Fruit fly (Drosophila melanogaster) whole organism, embryonic: Measurements from ENCODE around the gene CG12010.

Experiments
- BEAF-32 ChIP-seq: fragments of 200-800 bp; sonication (Bioruptor generic); optimal IDR thresholded peaks from 3 replicates; lab custom pipeline; 2017; ENCODE audit warnings: missing biosample characterization, missing genetic modification characterization, mild to moderate bottlenecking, moderate library complexity, missing genetic modification reagents
- CG12744 ChIP-seq: fragments of 200-800 bp; sonication (Bioruptor generic); optimal IDR thresholded peaks from 2 replicates; lab custom pipeline; 2016; ENCODE audit warnings: missing biosample characterization, missing genetic modification characterization
- CG13624 ChIP-seq: fragments of 200-800 bp; sonication (Bioruptor generic); optimal IDR thresholded peaks from 2 replicates; lab custom pipeline; 2016; ENCODE audit warnings: missing biosample characterization, missing genetic modification characterization
- CG13894 ChIP-seq: fragments of 200-800 bp; sonication (Bioruptor generic); optimal IDR thresholded peaks from 3 replicates; lab custom pipeline; 2018; ENCODE audit warnings: missing biosample characterization, mild to moderate bottlenecking, missing genetic modification characterization, moderate library complexity
- CG14050 ChIP-seq: fragments of 200-800 bp; sonication (Bioruptor generic); IDR thresholded peaks from 3 replicates; pipeline ENCODE4 v1.3.6; 2022; ENCODE audit warnings: missing biosample characterization, missing genetic modification characterization
- CG15514 ChIP-seq: fragments of 200-800 bp; sonication (Bioruptor generic); optimal IDR thresholded peaks from 3 replicates; lab custom pipeline; 2017; ENCODE audit warnings: missing biosample characterization, missing genetic modification characterization, mild to moderate bottlenecking, moderate library complexity, missing genetic modification reagents
- CG17328 ChIP-seq: fragments of 200-800 bp; sonication (Bioruptor generic); IDR thresholded peaks from 2 replicates; pipeline ENCODE4 v1.3.6; 2022; ENCODE audit warnings: missing biosample characterization, missing genetic modification characterization
- CG18262 ChIP-seq: fragments of 200-800 bp; optimal IDR thresholded peaks from 3 replicates; lab custom pipeline; 2019; ENCODE audit warnings: missing biosample characterization, mild to moderate bottlenecking, missing genetic modification characterization, moderate library complexity
- CG2116 ChIP-seq: fragments of 200-800 bp; sonication (Bioruptor generic); optimal IDR thresholded peaks from 3 replicates; lab custom pipeline; 2018; ENCODE audit warnings: missing biosample characterization, mild to moderate bottlenecking, missing genetic modification characterization
- CG2202 ChIP-seq: fragments of 200-800 bp; sonication (Bioruptor generic); optimal IDR thresholded peaks from 2 replicates; lab custom pipeline; 2018; ENCODE audit warnings: missing biosample characterization, mild to moderate bottlenecking, missing genetic modification characterization
- CG30020 ChIP-seq: fragments of 200-800 bp; optimal IDR thresholded peaks from 2 replicates; lab custom pipeline; 2019; ENCODE audit warnings: missing biosample characterization, mild to moderate bottlenecking, missing genetic modification characterization, moderate library complexity
- CG31441 ChIP-seq: fragments of 200-800 bp; sonication (Bioruptor generic); IDR thresholded peaks from 2 replicates; pipeline ENCODE4 v1.3.6; 2022; ENCODE audit warnings: missing biosample characterization, missing genetic modification characterization
- CG3847 ChIP-seq: fragments of 200-800 bp; sonication (Bioruptor generic); IDR thresholded peaks from 2 replicates; pipeline ENCODE4 v1.3.6; 2022; ENCODE audit warnings: missing biosample characterization, missing genetic modification characterization
- CG3995 ChIP-seq: fragments of 200-800 bp; sonication (Bioruptor generic); optimal IDR thresholded peaks from 3 replicates; lab custom pipeline; 2016; ENCODE audit warnings: missing biosample characterization, missing genetic modification characterization
- CG43689 ChIP-seq: fragments of 200-800 bp; sonication (Bioruptor generic); IDR thresholded peaks from 2 replicates; pipeline ENCODE4 v1.3.6; 2022; ENCODE audit warnings: missing biosample characterization, missing genetic modification characterization
- CG7556 ChIP-seq: fragments of 200-800 bp; sonication (Bioruptor generic); optimal IDR thresholded peaks from 2 replicates; lab custom pipeline; 2017; ENCODE audit warnings: missing biosample characterization, mild to moderate bottlenecking, missing genetic modification characterization
- CG9876 ChIP-seq: fragments of 200-800 bp; sonication (Bioruptor generic); optimal IDR thresholded peaks from 2 replicates; lab custom pipeline; 2016; ENCODE audit warnings: missing biosample characterization, missing genetic modification characterization
- D19A ChIP-seq: fragments of 200-800 bp; optimal IDR thresholded peaks from 3 replicates; lab custom pipeline; 2019; ENCODE audit warnings: missing biosample characterization, mild to moderate bottlenecking, missing genetic modification characterization, moderate library complexity
- Dll ChIP-seq: fragments of 200-800 bp; sonication (Bioruptor generic); IDR thresholded peaks from 4 replicates; pipeline ENCODE4 v1.3.6; 2022; ENCODE audit warnings: missing biosample characterization, missing genetic modification characterization; ENCODE audit not compliant: partially characterized antibody
- Dref ChIP-seq: fragments of 200-800 bp; sonication (Bioruptor generic); IDR thresholded peaks from 2 replicates; pipeline ENCODE4 v1.3.6; 2022; ENCODE audit warnings: missing biosample characterization, missing genetic modification characterization
- Lhr ChIP-seq: fragments of 200-800 bp; sonication (Bioruptor generic); optimal IDR thresholded peaks from 3 replicates; lab custom pipeline; 2017; ENCODE audit warnings: mild to moderate bottlenecking, missing biosample characterization, missing genetic modification reagents, missing genetic modification characterization
- Max ChIP-seq: fragments of 200-800 bp; sonication (Bioruptor generic); optimal IDR thresholded peaks from 2 replicates; lab custom pipeline; 2016; ENCODE audit warnings: missing biosample characterization, mild to moderate bottlenecking, missing genetic modification characterization
- NfI ChIP-seq: fragments of 200-800 bp; sonication (Bioruptor generic); optimal IDR thresholded peaks from 3 replicates; lab custom pipeline; 2018; ENCODE audit warnings: missing biosample characterization, mild to moderate bottlenecking, missing genetic modification characterization, moderate library complexity
- Oli ChIP-seq: fragments of 200-800 bp; sonication (Bioruptor generic); optimal IDR thresholded peaks from 2 replicates; lab custom pipeline; 2018; ENCODE audit warnings: missing biosample characterization, mild to moderate bottlenecking, missing genetic modification characterization, moderate library complexity
- PHDP ChIP-seq: fragments of 200-800 bp; sonication (Bioruptor generic); optimal IDR thresholded peaks from 3 replicates; lab custom pipeline; 2018; ENCODE audit warnings: missing biosample characterization, mild to moderate bottlenecking, missing genetic modification characterization, moderate library complexity
- Ptx1 ChIP-seq: fragments of 200-800 bp; sonication (Bioruptor generic); IDR thresholded peaks from 2 replicates; pipeline ENCODE4 v1.3.6; 2022; ENCODE audit warnings: missing biosample characterization, missing genetic modification characterization
- Sin3A ChIP-seq: fragments of >200 bp; optimal IDR thresholded peaks from 2 replicates; lab custom pipeline; 2018
- amos ChIP-seq: fragments of 200-800 bp; sonication (Bioruptor generic); IDR thresholded peaks from 2 replicates; pipeline ENCODE4 v1.3.6; 2022; ENCODE audit warnings: missing biosample characterization, missing genetic modification characterization; ENCODE audit not compliant: partially characterized antibody
- bab2 ChIP-seq: fragments of 200-800 bp; sonication (Bioruptor generic); optimal IDR thresholded peaks from 2 replicates; lab custom pipeline; 2016; ENCODE audit warnings: missing biosample characterization, missing genetic modification characterization
- cad ChIP-seq: fragments of >200 bp; optimal IDR thresholded peaks from 2 replicates; lab custom pipeline; 2017; ENCODE audit warnings: missing biosample characterization, missing genetic modification characterization
- cg ChIP-seq: fragments of 200-800 bp; sonication (Bioruptor generic); optimal IDR thresholded peaks from 3 replicates; lab custom pipeline; 2019; ENCODE audit warnings: missing biosample characterization, mild to moderate bottlenecking, missing genetic modification characterization, moderate library complexity
- chif ChIP-seq, 2 experiments: fragments of 200-800 bp; sonication (Bioruptor generic); optimal IDR thresholded peaks; 3 replicates each; lab custom pipeline; 2016; ENCODE audit warnings: missing biosample characterization in 2 of 2, missing genetic modification characterization in 2 of 2
- chn ChIP-seq: fragments of 200-800 bp; sonication (Bioruptor generic); optimal IDR thresholded peaks from 2 replicates; lab custom pipeline; 2016; ENCODE audit warnings: missing biosample characterization, missing genetic modification characterization
- ci ChIP-seq: fragments of 200-800 bp; sonication (Bioruptor generic); IDR thresholded peaks from 3 replicates; pipeline ENCODE4 v1.3.6; 2022; ENCODE audit warnings: missing biosample characterization, missing genetic modification characterization
- croc ChIP-seq: fragments of 200-800 bp; sonication (Bioruptor generic); conservative IDR thresholded peaks from 3 replicates; pipeline ENCODE4 v1.3.6; 2022; ENCODE audit warnings: missing biosample characterization, missing genetic modification characterization
- crp ChIP-seq, 2 experiments: fragments of 200-800 bp; sonication (Bioruptor generic); optimal IDR thresholded peaks; 2 replicates in 1 of 2; 3 replicates in 1 of 2; lab custom pipeline; 2017; ENCODE audit warnings: missing biosample characterization in 2 of 2, missing genetic modification characterization in 2 of 2, mild to moderate bottlenecking in 1 of 2, moderate library complexity in 1 of 2
- hb ChIP-seq: fragments of 200-800 bp; sonication (Bioruptor generic); IDR thresholded peaks from 3 replicates; pipeline ENCODE4 v1.3.6; 2022; ENCODE audit warnings: missing biosample characterization, missing genetic modification characterization; ENCODE audit not compliant: partially characterized antibody
- hkb ChIP-seq, 2 experiments: fragments of 200-800 bp in 1 of 2; fragments of >200 bp in 1 of 2; sonication (Bioruptor generic) in 1 of 2; IDR thresholded peaks in 1 of 2; optimal IDR thresholded peaks in 1 of 2; 2 replicates each; pipeline versions ENCODE4 v1.3.6 to Lab custom; 2017 to 2022; ENCODE audit warnings: missing biosample characterization in 1 of 2, missing genetic modification characterization in 1 of 2
- ind ChIP-seq: fragments of 200-800 bp; sonication (Bioruptor generic); optimal IDR thresholded peaks from 3 replicates; lab custom pipeline; 2016; ENCODE audit warnings: missing biosample characterization, missing genetic modification characterization
- inv ChIP-seq: fragments of 200-800 bp; sonication (Bioruptor generic); IDR thresholded peaks from 2 replicates; pipeline ENCODE4 v1.3.6; 2022; ENCODE audit warnings: missing biosample characterization, missing genetic modification characterization; ENCODE audit not compliant: partially characterized antibody
- nau ChIP-seq: fragments of 200-800 bp; sonication (Bioruptor generic); optimal IDR thresholded peaks from 3 replicates; lab custom pipeline; 2017; ENCODE audit warnings: missing biosample characterization, mild to moderate bottlenecking, missing genetic modification characterization, missing genetic modification reagents
- pho ChIP-seq: fragments of 200-800 bp; sonication (Bioruptor generic); optimal IDR thresholded peaks from 2 replicates; lab custom pipeline; 2016; ENCODE audit warnings: missing biosample characterization, missing genetic modification characterization
- prd ChIP-seq, 3 experiments: fragments of >200 bp in 2 of 3; fragments of 200-800 bp in 1 of 3; sonication (Bioruptor generic) in 1 of 3; optimal IDR thresholded peaks in 2 of 3; IDR thresholded peaks in 1 of 3; 2 replicates in 2 of 3; 3 replicates in 1 of 3; pipeline versions ENCODE4 v1.3.6 to Lab custom; 2017 to 2022; ENCODE audit warnings: missing biosample characterization in 1 of 3, missing genetic modification characterization in 1 of 3
- rib ChIP-seq: fragments of 200-800 bp; sonication (Bioruptor generic); IDR thresholded peaks from 2 replicates; pipeline ENCODE4 v1.3.6; 2022; ENCODE audit warnings: missing biosample characterization, missing genetic modification characterization
- sima ChIP-seq: fragments of 200-800 bp; sonication (Bioruptor generic); optimal IDR thresholded peaks from 2 replicates; lab custom pipeline; 2016; ENCODE audit warnings: missing biosample characterization, missing genetic modification characterization
- sna ChIP-seq: fragments of 200-800 bp; sonication (Bioruptor generic); IDR thresholded peaks from 2 replicates; pipeline ENCODE4 v1.3.6; 2022; ENCODE audit warnings: missing biosample characterization, missing genetic modification characterization; ENCODE audit not compliant: partially characterized antibody
- ttk ChIP-seq: fragments of 200-800 bp; sonication (Bioruptor generic); IDR thresholded peaks from 2 replicates; pipeline ENCODE4 v2.1.2; 2022; ENCODE audit warnings: missing biosample characterization, missing genetic modification characterization
- zen2 ChIP-seq: fragments of 200-800 bp; sonication (Bioruptor generic); IDR thresholded peaks from 3 replicates; pipeline ENCODE4 v1.3.6; 2022; ENCODE audit warnings: missing biosample characterization, missing genetic modification characterization; ENCODE audit not compliant: partially characterized antibody

Gene CG12010

DNA sequence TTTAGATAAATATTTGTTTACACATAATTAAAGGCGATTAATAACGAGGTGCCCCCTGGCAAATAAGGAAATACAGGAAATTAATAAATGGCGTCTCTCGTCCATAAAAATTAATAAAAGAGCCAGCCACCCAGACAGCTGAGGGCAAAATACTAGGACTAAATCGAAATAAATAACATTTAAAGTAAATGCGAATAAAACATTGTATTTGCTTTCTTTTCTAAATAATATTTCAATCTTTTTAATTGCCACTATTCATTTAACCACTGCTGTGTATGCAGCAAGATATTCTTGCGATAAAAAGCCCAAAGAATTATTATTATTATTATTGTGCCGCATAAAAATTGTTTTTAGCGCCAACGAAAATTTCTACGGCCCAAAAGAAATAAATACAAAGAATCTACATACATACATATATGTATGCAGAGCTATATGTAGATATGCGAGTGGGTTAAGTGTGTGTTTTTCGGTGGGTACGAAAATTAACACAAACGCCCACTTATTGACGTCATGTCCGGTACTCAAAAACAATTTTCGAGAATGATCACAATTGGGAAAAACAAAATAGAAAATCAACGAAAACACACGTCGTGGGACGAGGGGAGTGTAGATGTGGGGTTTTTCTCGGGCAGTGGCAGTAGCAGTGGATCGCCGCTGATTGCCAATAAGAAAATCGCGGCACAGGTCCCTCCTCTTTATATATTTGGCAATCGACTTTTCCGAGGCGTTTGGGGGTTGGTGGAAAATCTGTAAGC lies 32.4 kb downstream of the CG12010 start:
- TF ChIP-seq BEAF-32 (GFP tag; lab: Kevin White, UChicago) (no peak), pho (GFP tag; lab: Kevin White, UChicago) (no peak), Dref (GFP tag; lab: Robert Waterston, UW) (no peak), CG14050 (GFP tag; lab: Robert Waterston, UW) (no peak), Oli (tag; lab: Kevin White, UChicago) (no peak), CG17328 (GFP tag; lab: Robert Waterston, UW) (no peak), CG12744 (no peak), bab2 (GFP tag; lab: Kevin White, UChicago) (no peak), CG13894 (tag; lab: Kevin White, UChicago) (no peak), PHDP (peak; percentile 30), CG3847 (GFP tag; lab: Robert Waterston, UW) (no peak), cad (GFP tag; lab: Kevin White, UChicago) (no peak), CG2116 (GFP tag; lab: Kevin White, UChicago) (no peak), rib (GFP tag; lab: Robert Waterston, UW) (no peak), CG15514 (GFP tag; lab: Kevin White, UChicago) (no peak), prd (optimal IDR thresholded peaks at IDR 0.05; lab: Kevin White, UChicago) (no peak), prd (GFP tag; IDR thresholded peaks at IDR 0.05; lab: Robert Waterston, UW) (0 out of 3 replicates have a peak, but pooled peaks have one; percentile 10), CG43689 (no peak), CG9876 (GFP tag; lab: Kevin White, UChicago) (no peak), Max (GFP tag; lab: Kevin White, UChicago) (no peak), ind (GFP tag; lab: Kevin White, UChicago) (no peak), ttk (GFP tag; lab: Robert Waterston, UW) (no peak), sna (GFP tag; lab: Robert Waterston, UW) (no peak), cg (GFP tag; lab: Kevin White, UChicago) (no peak), croc (GFP tag; lab: Robert Waterston, UW) (no peak), D19A (tag; lab: Kevin White, UChicago) (no peak), sima (GFP tag; lab: Kevin White, UChicago) (no peak), chn (GFP tag; lab: Kevin White, UChicago) (no peak), crp (GFP tag; optimal IDR thresholded peaks at IDR 0.05; lab: Kevin White, UChicago) (no peak), CG13624 (GFP tag; lab: Kevin White, UChicago) (no peak), CG30020 (tag; lab: Kevin White, UChicago) (no peak), ci (GFP tag; lab: Robert Waterston, UW) (no peak), nau (GFP tag; lab: Kevin White, UChicago) (no peak), CG2202 (no peak), Lhr (GFP tag; lab: Kevin White, UChicago) (no peak), chif (GFP tag; optimal IDR thresholded peaks at IDR 0.05; lab: Kevin White, UChicago) (no peak), NfI (GFP tag; lab: Kevin White, UChicago) (no peak), hkb (optimal IDR thresholded peaks at IDR 0.05; lab: Kevin White, UChicago) (no peak), hkb (GFP tag; IDR thresholded peaks at IDR 0.05; lab: Robert Waterston, UW) (peak; percentile 50; the same call in 1 of the 2 replicates), CG31441 (GFP tag; lab: Robert Waterston, UW) (no peak), Ptx1 (GFP tag; lab: Robert Waterston, UW) (0 out of 2 replicates have a peak, but pooled peaks have one; percentile 33), zen2 (GFP tag; lab: Robert Waterston, UW) (no peak), hb (GFP tag; lab: Robert Waterston, UW) (no peak), amos (GFP tag; lab: Robert Waterston, UW) (no peak), Dll (GFP tag; lab: Robert Waterston, UW) (no peak), Sin3A (lab: Kevin White, UChicago) (no peak), CG3995 (GFP tag; lab: Kevin White, UChicago) (no peak), inv (GFP tag; lab: Robert Waterston, UW) (no peak), CG7556 (no peak), CG18262 (tag; lab: Kevin White, UChicago) (no peak)
